Fruit fly (Drosophila melanogaster): ENCODE results near the gene Ca-beta.

Ca-beta gene

DNA sequence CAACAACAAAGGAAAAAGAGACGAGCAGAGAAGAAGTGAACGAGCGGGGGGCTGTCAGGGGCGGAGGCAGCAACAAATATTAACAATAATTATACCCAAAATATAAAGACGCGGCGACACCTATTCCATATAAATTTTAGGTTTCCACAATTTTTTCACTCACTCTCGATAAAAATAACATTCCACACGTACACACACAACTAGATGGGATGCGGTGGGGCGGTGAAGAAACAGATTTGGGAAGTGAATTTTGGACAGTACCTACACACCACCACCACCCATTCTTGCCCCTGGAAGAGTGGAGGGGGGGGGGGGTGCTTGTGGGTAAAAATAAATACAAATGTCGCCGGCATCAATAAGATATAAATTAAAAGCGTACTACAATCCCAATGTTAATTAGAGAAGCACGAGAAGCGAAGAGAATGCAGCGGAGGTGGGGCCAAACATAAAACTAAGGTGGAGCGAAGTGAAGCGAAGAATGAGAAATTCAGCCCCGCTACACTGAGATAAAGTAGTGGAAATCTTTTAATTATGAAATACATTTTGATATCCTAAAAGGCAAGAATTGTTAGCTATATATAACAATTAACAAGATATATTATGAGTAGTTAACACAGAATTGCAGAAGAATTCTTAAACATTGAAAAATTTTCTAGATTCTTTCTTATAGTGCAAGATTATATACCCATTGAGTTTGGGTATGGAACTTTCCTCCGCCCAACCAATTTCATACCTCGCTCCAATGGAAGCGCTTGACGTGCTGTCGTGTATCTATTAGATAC is 5.4 kb upstream of the Ca-beta start (continued):
- peak; percentile 66 for TF ChIP-seq CG2678 (tag; optimal IDR thresholded peaks at IDR 0.05)
- no peak for TF ChIP-seq TFAM (GFP tag; optimal IDR thresholded peaks at IDR 0.05)
- TF ChIP-seq CG5953 (GFP tag; IDR thresholded peaks at IDR 0.05): no peak
- peak; percentile 19 for TF ChIP-seq Med (GFP tag)
- TF ChIP-seq CG5180 (GFP tag; optimal IDR thresholded peaks at IDR 0.05): peak; percentile 5
- peak; percentile 43 for TF ChIP-seq CG12769 (tag; optimal IDR thresholded peaks at IDR 0.05)
- TF ChIP-seq CG2199 (GFP tag; IDR thresholded peaks at IDR 0.05): no peak
- no peak for TF ChIP-seq CG6272 (GFP tag; IDR thresholded peaks at IDR 0.05)
- TF ChIP-seq Ravus (GFP tag; IDR thresholded peaks at IDR 0.05): no peak
- peak; percentile 29 for TF ChIP-seq CrebB (tag; optimal IDR thresholded peaks at IDR 0.05)
- TF ChIP-seq Six4 (GFP tag; optimal IDR thresholded peaks at IDR 0.05): peak; percentile 69
- TF ChIP-seq knrl (GFP tag; IDR thresholded peaks at IDR 0.05; ENCODE audit: partially characterized antibody): no peak
- peak; percentile 71 for TF ChIP-seq peb (GFP tag; IDR thresholded peaks at IDR 0.05)
- TF ChIP-seq tgo (GFP tag; IDR thresholded peaks at IDR 0.05): peak; percentile 55; the same call in 2 of the 3 replicates
- TF ChIP-seq croc (GFP tag; conservative IDR thresholded peaks at IDR 0.05): peak; percentile 68; the same call in 2 of the 3 replicates
- peak; percentile 35 for TF ChIP-seq chn (GFP tag; optimal IDR thresholded peaks at IDR 0.05)
- no peak for TF ChIP-seq stwl (tag; optimal IDR thresholded peaks at IDR 0.05)
- no peak for TF ChIP-seq MBD-R2 (GFP tag; IDR thresholded peaks at IDR 0.05)
- TF ChIP-seq jigr1 (GFP tag; IDR thresholded peaks at IDR 0.05): no peak
- peak; percentile 49 for TF ChIP-seq ssp (GFP tag; IDR thresholded peaks at IDR 0.05)
- TF ChIP-seq CG17361 (GFP tag; IDR thresholded peaks at IDR 0.05): peak; percentile 71
- no peak for TF ChIP-seq CG11085 (GFP tag; IDR thresholded peaks at IDR 0.05)
- peak; percentile 46 for TF ChIP-seq Lhr (GFP tag; optimal IDR thresholded peaks at IDR 0.05)
- TF ChIP-seq ttk (GFP tag; IDR thresholded peaks at IDR 0.05): peak; percentile 60
- TF ChIP-seq crc (GFP tag; optimal IDR thresholded peaks at IDR 0.05): no peak
- peak; percentile 61 for TF ChIP-seq Asciz (GFP tag; optimal IDR thresholded peaks at IDR 0.05)
- no peak for TF ChIP-seq sc (optimal IDR thresholded peaks at IDR 0.05)
- TF ChIP-seq sc (GFP tag; optimal IDR thresholded peaks at IDR 0.05): peak; percentile 73
- TF ChIP-seq CG12104 (GFP tag; optimal IDR thresholded peaks at IDR 0.05): peak; percentile 4
- TF ChIP-seq CG7372 (GFP tag; IDR thresholded peaks at IDR 0.05): peak; percentile 62; the same call in 1 of the 2 replicates
- no peak for TF ChIP-seq CG2116 (GFP tag; optimal IDR thresholded peaks at IDR 0.05)
- TF ChIP-seq hth (optimal IDR thresholded peaks at IDR 0.05): no peak
- TF ChIP-seq btn (GFP tag; optimal IDR thresholded peaks at IDR 0.05): no peak
- TF ChIP-seq maf-S (GFP tag; optimal IDR thresholded peaks at IDR 0.05): no peak
- no peak for TF ChIP-seq hb (GFP tag; IDR thresholded peaks at IDR 0.05; ENCODE audit: partially characterized antibody)
- no peak for TF ChIP-seq Oaz (GFP tag; IDR thresholded peaks at IDR 0.05)
- peak; percentile 72 for TF ChIP-seq Ptx1 (GFP tag; IDR thresholded peaks at IDR 0.05)
- TF ChIP-seq NfI (GFP tag; optimal IDR thresholded peaks at IDR 0.05): peak; percentile 1
- no peak for TF ChIP-seq klu (GFP tag; IDR thresholded peaks at IDR 0.05)
- TF ChIP-seq CG11504 (tag; optimal IDR thresholded peaks at IDR 0.05): peak; percentile 68
- TF ChIP-seq CG16779 (GFP tag; IDR thresholded peaks at IDR 0.05): no peak
- no peak for TF ChIP-seq hkb (optimal IDR thresholded peaks at IDR 0.05)
- TF ChIP-seq hkb (GFP tag; IDR thresholded peaks at IDR 0.05): no peak
- peak; percentile 43 for TF ChIP-seq Atf-2 (GFP tag; optimal IDR thresholded peaks at IDR 0.05)
- no peak for TF ChIP-seq CG10543 (GFP tag; optimal IDR thresholded peaks at IDR 0.05)
- TF ChIP-seq ac (GFP tag; optimal IDR thresholded peaks at IDR 0.05): no peak
- TF ChIP-seq CG6689 (GFP tag; IDR thresholded peaks at IDR 0.05): peak; percentile 54
- TF ChIP-seq ken (GFP tag; IDR thresholded peaks at IDR 0.05): 0 out of 3 replicates have a peak, but pooled peaks have one; percentile 59
- TF ChIP-seq mirr (GFP tag; optimal IDR thresholded peaks at IDR 0.05): no peak
- TF ChIP-seq Dek (tag; optimal IDR thresholded peaks at IDR 0.05): no peak
- TF ChIP-seq vnd (GFP tag; IDR thresholded peaks at IDR 0.05; ENCODE audit: partially characterized antibody): no peak
